Worm (Caenorhabditis elegans) whole organism, L2 larva: ENCODE results near the gene lir-3.

ENCODE experiments used
- alr-1 ChIP-seq: fragments of 150-350 bp; optimal IDR thresholded peaks from 2 replicates; lab custom pipeline; 2014; ENCODE audit warnings: missing biosample characterization, missing genetic modification characterization
- lin-13 ChIP-seq: fragments of 150-350 bp; optimal IDR thresholded peaks from 2 replicates; lab custom pipeline; 2014; ENCODE audit warnings: missing biosample characterization, missing genetic modification reagents, missing genetic modification characterization
- nhr-237 ChIP-seq: fragments of 150-350 bp; optimal IDR thresholded peaks from 2 replicates; lab custom pipeline; 2014; ENCODE audit warnings: missing biosample characterization, missing genetic modification characterization
- snpc-4 ChIP-seq: fragments of 150-350 bp; optimal IDR thresholded peaks from 2 replicates; lab custom pipeline; 2014; ENCODE audit warnings: missing biosample characterization, missing genetic modification characterization

DNA sequence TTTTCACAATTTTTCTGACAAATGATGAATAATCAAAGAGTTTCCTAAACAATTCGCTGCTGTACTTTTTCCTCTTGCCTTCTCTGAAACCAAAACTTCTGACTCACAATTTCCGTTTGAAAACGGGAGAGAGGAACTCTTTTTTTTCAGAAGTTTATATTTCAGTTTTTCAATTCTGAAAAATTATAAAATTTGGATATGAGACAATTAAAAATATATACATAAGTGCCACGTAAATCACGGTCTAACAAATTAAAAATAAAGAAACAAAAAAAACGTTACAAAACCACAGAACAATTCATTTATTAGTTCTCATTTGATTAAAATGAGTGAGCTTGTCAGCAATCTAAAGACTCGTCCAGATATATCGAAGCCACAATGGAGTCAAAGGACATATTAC is 1.1 kb upstream of the lir-3 start, which contains the start of gene sfxn-1.2:
- TF ChIP-seq alr-1 (tag; lab: Kevin White, UChicago) (no peak), nhr-237 (tag; lab: Kevin White, UChicago) (no peak), snpc-4 (tag; lab: Kevin White, UChicago) (no peak), lin-13 (GFP tag; lab: Kevin White, UChicago) (no peak)
